Worm (Caenorhabditis elegans) whole organism, L3 larva: ENCODE results near the gene T06F4.1.

Experiments used
- aly-2 ChIP-seq: fragments of 150-350 bp; optimal IDR thresholded peaks from 2 replicates; lab custom pipeline; 2014; ENCODE audit warnings: missing biosample characterization, missing genetic modification characterization
- ceh-16 ChIP-seq: sonication (generic microtip); optimal IDR thresholded peaks from 2 replicates; lab custom pipeline; 2017; ENCODE audit warnings: missing biosample characterization, missing genetic modification characterization
- ceh-28 ChIP-seq: fragments of 150-350 bp; optimal IDR thresholded peaks from 2 replicates; lab custom pipeline; 2014; ENCODE audit warnings: missing biosample characterization, missing genetic modification reagents, missing genetic modification characterization
- ceh-9 ChIP-seq: sonication (generic microtip); optimal IDR thresholded peaks from 2 replicates; lab custom pipeline; 2018; ENCODE audit warnings: missing biosample characterization, missing genetic modification characterization
- daf-12 ChIP-seq: fragments of 150-350 bp; optimal IDR thresholded peaks from 2 replicates; lab custom pipeline; 2014; ENCODE audit warnings: missing biosample characterization, missing genetic modification reagents, missing genetic modification characterization
- egl-27 ChIP-seq: sonication (generic microtip); optimal IDR thresholded peaks from 4 replicates; lab custom pipeline; 2017; ENCODE audit warnings: missing biosample characterization, missing genetic modification reagents, missing genetic modification characterization
- egl-5 ChIP-seq: fragments of 150-350 bp; optimal IDR thresholded peaks from 2 replicates; lab custom pipeline; 2017; ENCODE audit warnings: missing biosample characterization, missing genetic modification reagents, missing genetic modification characterization, inconsistent platforms
- elt-2 ChIP-seq: sonication (generic microtip); optimal IDR thresholded peaks from 2 replicates; lab custom pipeline; 2016; ENCODE audit warnings: missing genetic modification reagents, mild to moderate bottlenecking, missing genetic modification characterization, missing compliant biosample characterization
- elt-3 ChIP-seq, 3 experiments: fragments of 150-350 bp in 1 of 3; sonication (generic microtip) in 2 of 3; optimal IDR thresholded peaks; 2 replicates in 2 of 3; 4 replicates in 1 of 3; lab custom pipeline; 2014 to 2017; ENCODE audit warnings: missing biosample characterization in 3 of 3, missing genetic modification characterization in 3 of 3
- fkh-2 ChIP-seq: fragments of 150-350 bp; optimal IDR thresholded peaks from 2 replicates; lab custom pipeline; 2014; ENCODE audit warnings: missing biosample characterization, missing genetic modification reagents, missing genetic modification characterization
- hmg-11 ChIP-seq: sonication (generic microtip); optimal IDR thresholded peaks from 2 replicates; lab custom pipeline; 2016; ENCODE audit warnings: missing genetic modification characterization, missing compliant biosample characterization
- jun-1 ChIP-seq: fragments of 150-350 bp; optimal IDR thresholded peaks from 2 replicates; lab custom pipeline; 2014; ENCODE audit warnings: missing biosample characterization, missing genetic modification reagents, missing genetic modification characterization
- lin-15B ChIP-seq: fragments of 150-350 bp; optimal IDR thresholded peaks from 2 replicates; lab custom pipeline; 2014; ENCODE audit warnings: missing biosample characterization, missing genetic modification characterization
- lin-39 ChIP-seq: fragments of 150-350 bp; optimal IDR thresholded peaks from 2 replicates; lab custom pipeline; 2018; ENCODE audit warnings: missing biosample characterization, missing genetic modification reagents, missing genetic modification characterization
- lsy-12 ChIP-seq: sonication (generic microtip); optimal IDR thresholded peaks from 2 replicates; lab custom pipeline; 2016; ENCODE audit warnings: mild to moderate bottlenecking, missing genetic modification characterization, missing compliant biosample characterization
- mdl-1 ChIP-seq: fragments of 150-350 bp; optimal IDR thresholded peaks from 2 replicates; lab custom pipeline; 2014; ENCODE audit warnings: missing biosample characterization, missing genetic modification characterization
- mml-1 ChIP-seq: fragments of 150-350 bp; sonication (generic microtip); optimal IDR thresholded peaks from 3 replicates; lab custom pipeline; 2014; ENCODE audit warnings: missing biosample characterization, missing genetic modification characterization
- nfya-1 ChIP-seq: sonication (generic microtip); optimal IDR thresholded peaks from 2 replicates; lab custom pipeline; 2017; ENCODE audit warnings: missing genetic modification characterization, mild to moderate bottlenecking, missing compliant biosample characterization, antibody characterized with exemption, moderate library complexity; ENCODE audit not compliant: insufficient read depth
- nhr-23 ChIP-seq: fragments of 150-350 bp; optimal IDR thresholded peaks from 2 replicates; lab custom pipeline; 2014; ENCODE audit warnings: missing biosample characterization, missing genetic modification reagents, missing genetic modification characterization
- nhr-237 ChIP-seq: fragments of 150-350 bp; optimal IDR thresholded peaks from 2 replicates; lab custom pipeline; 2014; ENCODE audit warnings: missing biosample characterization, missing genetic modification characterization
- nhr-25 ChIP-seq: sonication (generic microtip); optimal IDR thresholded peaks from 2 replicates; lab custom pipeline; 2017; ENCODE audit warnings: missing biosample characterization, missing genetic modification characterization
- nhr-43 ChIP-seq: sonication (generic microtip); optimal IDR thresholded peaks from 2 replicates; lab custom pipeline; 2016; ENCODE audit warnings: mild to moderate bottlenecking, missing genetic modification characterization, missing compliant biosample characterization; ENCODE audit not compliant: poor library complexity, severe bottlenecking
- nhr-67 ChIP-seq: fragments of 150-350 bp; optimal IDR thresholded peaks from 2 replicates; lab custom pipeline; 2014; ENCODE audit warnings: missing biosample characterization, missing genetic modification characterization
- nhr-76 ChIP-seq: fragments of 150-350 bp; sonication (generic microtip); optimal IDR thresholded peaks from 5 replicates; lab custom pipeline; 2014; ENCODE audit warnings: missing biosample characterization, missing genetic modification characterization
- nhr-77 ChIP-seq: fragments of 150-350 bp; optimal IDR thresholded peaks from 2 replicates; lab custom pipeline; 2014; ENCODE audit warnings: missing biosample characterization, missing genetic modification characterization
- pha-4 ChIP-seq: fragments of 150-350 bp; optimal IDR thresholded peaks from 2 replicates; lab custom pipeline; 2014; ENCODE audit warnings: missing biosample characterization, missing genetic modification reagents, missing genetic modification characterization
- pqm-1 ChIP-seq: fragments of 150-350 bp; optimal IDR thresholded peaks from 2 replicates; lab custom pipeline; 2017; ENCODE audit warnings: missing biosample characterization, missing genetic modification characterization, inconsistent platforms
- sea-2 ChIP-seq: fragments of 150-350 bp; sonication (generic microtip); optimal IDR thresholded peaks from 4 replicates; lab custom pipeline; 2014; ENCODE audit warnings: missing biosample characterization, missing genetic modification reagents, missing genetic modification characterization
- skn-1 ChIP-seq: fragments of 150-350 bp; optimal IDR thresholded peaks from 2 replicates; lab custom pipeline; 2014; ENCODE audit warnings: missing biosample characterization, missing genetic modification characterization
- snpc-4 ChIP-seq: fragments of 150-350 bp; optimal IDR thresholded peaks from 2 replicates; lab custom pipeline; 2014; ENCODE audit warnings: missing biosample characterization, missing genetic modification characterization
- unc-39 ChIP-seq: sonication (generic microtip); optimal IDR thresholded peaks from 4 replicates; lab custom pipeline; 2017; ENCODE audit warnings: missing biosample characterization, missing genetic modification characterization
- unc-62 ChIP-seq: fragments of 150-350 bp; sonication (generic microtip); optimal IDR thresholded peaks from 4 replicates; lab custom pipeline; 2014; ENCODE audit warnings: missing biosample characterization, missing genetic modification reagents, missing genetic modification characterization
- zag-1 ChIP-seq: fragments of 150-350 bp; optimal IDR thresholded peaks from 2 replicates; lab custom pipeline; 2014; ENCODE audit warnings: missing biosample characterization, missing genetic modification characterization
- ztf-11 ChIP-seq: fragments of 150-350 bp; optimal IDR thresholded peaks from 2 replicates; lab custom pipeline; 2014; ENCODE audit warnings: missing biosample characterization, missing genetic modification characterization
- ztf-4 ChIP-seq: fragments of 150-350 bp; optimal IDR thresholded peaks from 2 replicates; lab custom pipeline; 2014; ENCODE audit warnings: missing biosample characterization, missing genetic modification characterization

Gene T06F4.1

DNA sequence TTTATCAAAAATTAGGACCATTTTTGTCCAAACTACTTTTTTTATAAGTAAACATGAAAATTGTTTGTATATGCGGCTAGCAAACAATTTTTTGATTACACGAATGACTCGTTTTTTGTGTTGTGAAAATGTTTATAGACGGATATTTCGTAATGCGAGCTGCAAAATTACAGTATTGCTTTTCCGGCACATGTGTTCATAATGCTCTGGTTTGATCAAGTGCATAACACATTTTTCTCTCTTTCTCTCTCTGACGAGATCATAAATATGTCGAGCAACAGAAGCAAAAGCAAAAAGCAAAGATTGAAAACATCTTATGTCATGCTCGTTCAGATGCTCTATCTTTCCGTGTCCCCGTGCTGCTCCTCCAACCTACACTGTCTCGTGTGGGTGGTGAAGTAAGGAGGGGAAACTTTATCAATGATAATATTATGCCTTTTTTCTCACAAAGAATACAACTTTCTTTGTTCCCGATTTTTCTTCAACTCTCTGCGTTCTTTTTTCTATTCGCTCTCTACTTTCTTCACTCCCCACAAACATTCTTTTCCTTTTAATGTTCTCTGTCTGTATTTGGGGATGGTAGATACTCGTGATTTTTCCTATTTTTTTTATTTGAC lies 60.5 kb downstream of the T06F4.1 start:
- TF ChIP-seq pqm-1 (tag; lab: Kevin White, UChicago) (peak; percentile 75), fkh-2 (tag; lab: Kevin White, UChicago) (no peak), mdl-1 (tag; lab: Kevin White, UChicago) (no peak), elt-2 (tag; lab: Kevin White, UChicago) (peak; percentile 89), ztf-4 (tag; lab: Kevin White, UChicago) (peak; percentile 37), pha-4 (peak; percentile 46), egl-5 (no peak), elt-3 (tag; optimal IDR thresholded peaks at IDR 0.05; lab: Kevin White, UChicago) (no peak), mml-1 (tag; lab: Kevin White, UChicago) (no peak), ztf-11 (tag; lab: Kevin White, UChicago) (no peak), skn-1 (tag; lab: Kevin White, UChicago) (peak; percentile 13), nhr-43 (tag; lab: Kevin White, UChicago) (no peak), ceh-28 (no peak), nfya-1 (tag; lab: Kevin White, UChicago) (peak; percentile 1), zag-1 (no peak), nhr-237 (tag; lab: Kevin White, UChicago) (no peak)

DNA sequence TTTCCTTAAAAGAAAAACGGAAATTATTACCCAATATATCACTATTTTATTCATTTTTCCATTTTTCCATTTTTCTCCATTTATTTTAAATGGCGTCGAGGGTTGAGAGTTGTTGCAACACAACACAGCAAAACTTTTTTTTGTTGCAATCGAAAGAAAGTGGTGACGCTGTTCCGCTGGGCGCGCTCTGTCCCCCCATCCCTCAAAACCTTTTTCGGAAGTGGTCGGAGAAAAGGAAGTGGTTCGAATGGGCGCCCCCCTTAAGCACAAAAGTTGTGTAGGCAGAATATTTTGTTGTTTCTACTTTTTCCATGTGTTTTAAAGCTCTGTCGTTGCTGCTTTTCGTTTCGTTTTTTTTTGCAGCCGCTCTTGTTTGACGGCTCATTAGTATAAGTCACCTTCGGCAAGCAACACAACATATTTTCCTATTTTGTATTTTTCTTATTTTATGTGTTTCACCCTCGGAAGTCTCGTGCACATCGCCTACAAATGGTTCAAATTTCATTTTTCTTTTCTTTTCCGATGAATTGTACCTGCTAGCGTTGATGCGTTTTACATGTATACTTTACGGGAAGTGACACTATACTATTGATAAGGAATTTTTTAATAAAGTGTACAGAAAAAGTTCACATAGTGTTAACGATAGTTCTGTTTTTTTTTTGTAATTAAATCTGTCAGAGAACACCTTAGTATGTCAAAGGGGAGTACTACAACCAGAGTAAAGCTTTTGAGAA lies 61.4 kb downstream of the T06F4.1 start:
- peak; percentile 20 for TF ChIP-seq pqm-1 (tag; lab: Kevin White, UChicago)
- TF ChIP-seq ceh-16 (tag; lab: Kevin White, UChicago): no peak
- peak; percentile 19 for TF ChIP-seq lin-39 (tag; lab: Kevin White, UChicago)
- peak; percentile 26 for TF ChIP-seq hmg-11 (tag; lab: Kevin White, UChicago)
- peak; percentile 17 for TF ChIP-seq elt-2 (tag; lab: Kevin White, UChicago)

DNA sequence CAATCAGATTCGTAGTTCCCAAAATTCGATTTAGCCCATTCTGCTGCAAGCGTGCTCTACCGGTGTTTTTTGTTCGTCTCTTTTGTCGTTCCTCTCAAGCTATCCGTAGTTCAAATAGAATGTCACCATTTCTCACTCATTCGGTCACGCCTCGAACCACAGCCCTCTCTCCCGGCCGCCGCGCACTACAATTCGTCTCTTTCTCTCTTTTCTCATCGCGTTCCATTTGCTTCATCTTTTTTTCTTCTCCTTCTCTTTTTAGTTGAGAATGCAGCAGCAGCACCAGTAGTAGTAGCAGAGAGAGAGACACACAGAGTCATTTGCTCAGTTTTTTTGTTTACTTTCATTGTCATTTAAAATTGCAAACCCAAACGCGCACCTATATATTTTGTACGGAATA lies 63.1 kb downstream of the T06F4.1 start, which contains the start of gene hrg-1:
Gene hrg-1, minus strand, starts transcription at position 109 of the 400 bp plus-strand sequence.
- peak; percentile 45 for TF ChIP-seq elt-2 (tag; lab: Kevin White, UChicago)
- TF ChIP-seq nfya-1 (tag; lab: Kevin White, UChicago): peak; percentile 81
- no peak for TF ChIP-seq elt-3 (tag; optimal IDR thresholded peaks at IDR 0.05; lab: Kevin White, UChicago)
- peak; percentile 30 for TF ChIP-seq nhr-25 (tag; lab: Kevin White, UChicago)
- TF ChIP-seq egl-5: peak; percentile 90
- TF ChIP-seq nhr-43 (tag; lab: Kevin White, UChicago): peak; percentile 46
- peak; percentile 41 for TF ChIP-seq jun-1 (tag; lab: Kevin White, UChicago)
- TF ChIP-seq lin-39 (tag; lab: Kevin White, UChicago): peak; percentile 83
- TF ChIP-seq pha-4: peak; percentile 90
- TF ChIP-seq egl-27 (tag; lab: Kevin White, UChicago): peak; percentile 8
- no peak for TF ChIP-seq fkh-2 (tag; lab: Kevin White, UChicago)
- no peak for TF ChIP-seq nhr-77 (tag; lab: Kevin White, UChicago)
- peak; percentile 21 for TF ChIP-seq unc-62
- peak; percentile 49 for TF ChIP-seq nhr-23 (tag; lab: Kevin White, UChicago)
- peak; percentile 78 for TF ChIP-seq hmg-11 (tag; lab: Kevin White, UChicago)
- peak; percentile 26 for TF ChIP-seq pqm-1 (tag; lab: Kevin White, UChicago)
- TF ChIP-seq skn-1 (tag; lab: Kevin White, UChicago): peak; percentile 71
- TF ChIP-seq snpc-4 (tag; lab: Kevin White, UChicago): peak; percentile 65
- TF ChIP-seq mdl-1 (tag; lab: Kevin White, UChicago): peak; percentile 65
- TF ChIP-seq lin-15B (tag; lab: Kevin White, UChicago): peak; percentile 37
- TF ChIP-seq nhr-76: no peak
- TF ChIP-seq, all 47 proteins: peak for 17

DNA sequence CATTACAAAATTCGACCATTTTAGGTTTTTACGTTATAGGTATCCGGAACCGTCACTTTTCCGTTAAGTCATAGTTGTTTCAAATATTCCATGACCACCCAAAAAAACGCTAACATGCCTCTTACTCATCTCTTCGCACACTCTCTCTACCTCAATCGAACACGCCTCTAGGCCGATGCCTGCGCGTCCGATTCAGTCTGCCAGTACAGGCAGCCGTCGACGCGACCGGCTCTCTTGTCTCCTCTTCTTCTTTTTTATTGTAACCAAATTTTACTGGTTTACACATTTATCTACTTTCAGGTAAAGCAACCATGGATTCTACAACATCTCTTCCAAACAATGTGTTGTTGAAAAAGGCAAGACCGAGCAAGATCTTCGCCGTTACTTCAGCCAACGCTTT lies 67.2 kb downstream of the T06F4.1 start, which contains the start of gene mop-25.1:
Gene mop-25.1, plus strand, starts transcription at position 301 of the 400 bp plus-strand sequence.
- no peak for TF ChIP-seq ceh-28
- TF ChIP-seq daf-12 (tag; lab: Kevin White, UChicago): no peak
- TF ChIP-seq hmg-11 (tag; lab: Kevin White, UChicago): no peak
- no peak for TF ChIP-seq ceh-9
- no peak for TF ChIP-seq aly-2 (tag; lab: Kevin White, UChicago)
- no peak for TF ChIP-seq elt-2 (tag; lab: Kevin White, UChicago)
- TF ChIP-seq jun-1 (tag; lab: Kevin White, UChicago): no peak
- no peak for TF ChIP-seq mdl-1 (tag; lab: Kevin White, UChicago)
- TF ChIP-seq lin-39 (tag; lab: Kevin White, UChicago): no peak
- no peak for TF ChIP-seq nhr-67 (tag; lab: Kevin White, UChicago)
- no peak for TF ChIP-seq sea-2 (GFP tag; lab: Kevin White, UChicago)
- TF ChIP-seq lsy-12: no peak
- TF ChIP-seq unc-39: no peak
- no peak for TF ChIP-seq elt-3 (tag; optimal IDR thresholded peaks at IDR 0.05; lab: Kevin White, UChicago)
- TF ChIP-seq, all 47 proteins: peak for 0
